Fruit fly (Drosophila melanogaster): ENCODE results near the gene Spase22-23.

The Spase22-23 gene

dm6 chr3R:24261380-24262021 is 31.7 kb upstream of the Spase22-23 start:
- TF ChIP-seq CG8159 (tag; optimal IDR thresholded peaks at IDR 0.05) (peak; percentile 59), fd96Ca (GFP tag; IDR thresholded peaks at IDR 0.05) (0 out of 3 replicates have a peak, but pooled peaks have one; percentile 32), CG4496 (GFP tag; IDR thresholded peaks at IDR 0.05) (peak; percentile 18; the same call in 2 of the 3 replicates), CG13204 (GFP tag; optimal IDR thresholded peaks at IDR 0.05) (peak; percentile 45), CG8301 (tag; optimal IDR thresholded peaks at IDR 0.05) (peak; percentile 79), CG9948 (tag; optimal IDR thresholded peaks at IDR 0.05) (peak; percentile 75), EcR (GFP tag; optimal IDR thresholded peaks at IDR 0.05) (peak; percentile 7), Pif1B (GFP tag; optimal IDR thresholded peaks at IDR 0.05) (peak; percentile 76), CG17806 (tag; optimal IDR thresholded peaks at IDR 0.05) (peak; percentile 73), CG32121 (GFP tag; IDR thresholded peaks at IDR 0.05) (no peak), CG10348 (GFP tag; IDR thresholded peaks at IDR 0.05) (no peak), Pif1A (GFP tag; optimal IDR thresholded peaks at IDR 0.05) (peak; percentile 69), rn (GFP tag; IDR thresholded peaks at IDR 0.05) (no peak), CG14655 (GFP tag; optimal IDR thresholded peaks at IDR 0.05) (peak; percentile 87), D1 (tag; optimal IDR thresholded peaks at IDR 0.05) (peak; percentile 44), CG12605 (GFP tag; IDR thresholded peaks at IDR 0.05) (no peak), CG34367 (tag; optimal IDR thresholded peaks at IDR 0.05) (peak; percentile 45), CG15710 (tag; optimal IDR thresholded peaks at IDR 0.05) (peak; percentile 54), Ets98B (GFP tag; IDR thresholded peaks at IDR 0.05) (peak; percentile 19; the same call in 1 of the 2 replicates), gl (tag; optimal IDR thresholded peaks at IDR 0.05) (peak; percentile 9), Snoo (tag; optimal IDR thresholded peaks at IDR 0.05) (no peak)

DNA sequence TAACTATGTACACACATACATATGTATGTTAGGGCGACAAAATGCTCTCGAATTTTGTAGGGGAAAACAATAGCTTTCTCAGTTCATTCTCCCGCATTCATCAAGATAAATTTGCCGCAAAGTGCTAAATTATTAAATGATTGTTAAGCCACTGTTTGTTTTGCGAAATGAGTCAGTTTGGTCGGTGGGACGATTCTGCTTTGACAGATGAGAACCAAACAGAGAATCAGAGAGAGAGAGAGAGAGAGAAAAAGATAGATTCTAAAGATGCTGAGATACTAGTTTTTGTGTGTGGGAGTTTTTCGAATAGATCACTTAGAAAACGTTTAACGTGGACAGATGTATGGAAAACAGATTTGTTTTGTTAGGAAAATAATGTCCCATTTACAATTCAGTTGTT is 30.6 kb upstream of the Spase22-23 start:
- TF ChIP-seq gl (tag; optimal IDR thresholded peaks at IDR 0.05) (no peak), CG32121 (GFP tag; IDR thresholded peaks at IDR 0.05) (no peak), fd96Ca (GFP tag; IDR thresholded peaks at IDR 0.05) (no peak), CG17806 (tag; optimal IDR thresholded peaks at IDR 0.05) (no peak), Pif1A (GFP tag; optimal IDR thresholded peaks at IDR 0.05) (no peak), CG9948 (tag; optimal IDR thresholded peaks at IDR 0.05) (no peak), CG10348 (GFP tag; IDR thresholded peaks at IDR 0.05) (no peak), D1 (tag; optimal IDR thresholded peaks at IDR 0.05) (no peak), CG34367 (tag; optimal IDR thresholded peaks at IDR 0.05) (no peak), Ets98B (GFP tag; IDR thresholded peaks at IDR 0.05) (no peak), CG14655 (GFP tag; optimal IDR thresholded peaks at IDR 0.05) (no peak), CG12605 (GFP tag; IDR thresholded peaks at IDR 0.05) (no peak), CG13204 (GFP tag; optimal IDR thresholded peaks at IDR 0.05) (no peak)

- TF ChIP-seq Pif1B (GFP tag; optimal IDR thresholded peaks at IDR 0.05) (no peak), CG8159 (tag; optimal IDR thresholded peaks at IDR 0.05) (no peak), CG13204 (GFP tag; optimal IDR thresholded peaks at IDR 0.05) (no peak), D1 (tag; optimal IDR thresholded peaks at IDR 0.05) (no peak), CG4496 (GFP tag; IDR thresholded peaks at IDR 0.05) (no peak), CG12605 (GFP tag; IDR thresholded peaks at IDR 0.05) (no peak), Pif1A (GFP tag; optimal IDR thresholded peaks at IDR 0.05) (no peak), CG9948 (tag; optimal IDR thresholded peaks at IDR 0.05) (no peak), Snoo (tag; optimal IDR thresholded peaks at IDR 0.05) (no peak), CG14655 (GFP tag; optimal IDR thresholded peaks at IDR 0.05) (no peak), CG8301 (tag; optimal IDR thresholded peaks at IDR 0.05) (no peak), gl (tag; optimal IDR thresholded peaks at IDR 0.05) (no peak), rn (GFP tag; IDR thresholded peaks at IDR 0.05) (no peak), CG10348 (GFP tag; IDR thresholded peaks at IDR 0.05) (no peak), CG17806 (tag; optimal IDR thresholded peaks at IDR 0.05) (no peak), fd96Ca (GFP tag; IDR thresholded peaks at IDR 0.05) (no peak), EcR (GFP tag; optimal IDR thresholded peaks at IDR 0.05) (no peak), Ets98B (GFP tag; IDR thresholded peaks at IDR 0.05) (no peak), CG32121 (GFP tag; IDR thresholded peaks at IDR 0.05) (no peak), CG34367 (tag; optimal IDR thresholded peaks at IDR 0.05) (no peak)
Observed at dm6 chr3R:24260041-24260379, 30.2 kb upstream of the Spase22-23 start.

dm6 chr3R:24259278-24260040 is 29.6 kb upstream of the Spase22-23 start:
- TF ChIP-seq fd96Ca (GFP tag; IDR thresholded peaks at IDR 0.05), result peak; percentile 94
- TF ChIP-seq Ets98B (GFP tag; IDR thresholded peaks at IDR 0.05), result peak; percentile 88
- TF ChIP-seq CG8159 (tag; optimal IDR thresholded peaks at IDR 0.05), result peak; percentile 97
- peak; percentile 97 for TF ChIP-seq CG34367 (tag; optimal IDR thresholded peaks at IDR 0.05)
- TF ChIP-seq Pif1A (GFP tag; optimal IDR thresholded peaks at IDR 0.05), result peak; percentile 95
- TF ChIP-seq CG12605 (GFP tag; IDR thresholded peaks at IDR 0.05), result peak; percentile 88
- peak; percentile 98 for TF ChIP-seq CG15710 (tag; optimal IDR thresholded peaks at IDR 0.05)
- TF ChIP-seq CG9948 (tag; optimal IDR thresholded peaks at IDR 0.05), result peak; percentile 96
- TF ChIP-seq CG14655 (GFP tag; optimal IDR thresholded peaks at IDR 0.05), result no peak
- peak; percentile 96 for TF ChIP-seq gl (tag; optimal IDR thresholded peaks at IDR 0.05)
- TF ChIP-seq D1 (tag; optimal IDR thresholded peaks at IDR 0.05), result no peak
- peak; percentile 93 for TF ChIP-seq Pif1B (GFP tag; optimal IDR thresholded peaks at IDR 0.05)
- TF ChIP-seq Snoo (tag; optimal IDR thresholded peaks at IDR 0.05), result peak; percentile 93
- TF ChIP-seq rn (GFP tag; IDR thresholded peaks at IDR 0.05), result peak; percentile 63; the same call in 1 of the 2 replicates
- TF ChIP-seq CG32121 (GFP tag; IDR thresholded peaks at IDR 0.05), result peak; percentile 80
- peak; percentile 96 for TF ChIP-seq CG4496 (GFP tag; IDR thresholded peaks at IDR 0.05)
- TF ChIP-seq CG17806 (tag; optimal IDR thresholded peaks at IDR 0.05), result peak; percentile 96
- TF ChIP-seq CG13204 (GFP tag; optimal IDR thresholded peaks at IDR 0.05), result peak; percentile 92
- TF ChIP-seq CG10348 (GFP tag; IDR thresholded peaks at IDR 0.05), result peak; percentile 71
- TF ChIP-seq CG8301 (tag; optimal IDR thresholded peaks at IDR 0.05), result peak; percentile 89
- peak; percentile 75 for TF ChIP-seq EcR (GFP tag; optimal IDR thresholded peaks at IDR 0.05)

- no peak for TF ChIP-seq gl (tag; optimal IDR thresholded peaks at IDR 0.05)
- TF ChIP-seq CG9948 (tag; optimal IDR thresholded peaks at IDR 0.05), result no peak
- no peak for TF ChIP-seq EcR (GFP tag; optimal IDR thresholded peaks at IDR 0.05)
Observed at dm6 chr3R:24258333-24258732, 28.5 kb upstream of the Spase22-23 start.
